Fruit fly (Drosophila melanogaster) whole organism, embryonic: ENCODE data around the gene CG34116.

Experiments used
- Adf1 ChIP-seq: fragments of 200-800 bp; sonication (Bioruptor generic); IDR thresholded peaks from 2 replicates; pipeline ENCODE4 v1.3.6; 2022; ENCODE audit warnings: missing biosample characterization, missing genetic modification characterization
- CG10462 ChIP-seq: fragments of 200-800 bp; sonication (Bioruptor generic); optimal IDR thresholded peaks from 2 replicates; lab custom pipeline; 2016; ENCODE audit warnings: missing biosample characterization, missing genetic modification characterization
- CG10565 ChIP-seq: fragments of 200-800 bp; sonication (Bioruptor generic); optimal IDR thresholded peaks from 3 replicates; lab custom pipeline; 2016; ENCODE audit warnings: missing biosample characterization, mild to moderate bottlenecking, missing genetic modification characterization
- CG12391 ChIP-seq: fragments of 200-800 bp; sonication (Bioruptor generic); optimal IDR thresholded peaks from 3 replicates; lab custom pipeline; 2018; ENCODE audit warnings: missing biosample characterization, mild to moderate bottlenecking, missing genetic modification characterization, moderate library complexity
- CG12942 ChIP-seq: fragments of 200-800 bp; sonication (Bioruptor generic); optimal IDR thresholded peaks from 3 replicates; lab custom pipeline; 2016; ENCODE audit warnings: missing biosample characterization, missing genetic modification characterization
- CG14014 ChIP-seq: fragments of 200-800 bp; sonication (Bioruptor generic); IDR thresholded peaks from 2 replicates; pipeline ENCODE4 v1.3.6; 2022; ENCODE audit warnings: missing biosample characterization, missing genetic modification characterization
- CG14050 ChIP-seq: fragments of 200-800 bp; sonication (Bioruptor generic); IDR thresholded peaks from 3 replicates; pipeline ENCODE4 v1.3.6; 2022; ENCODE audit warnings: missing biosample characterization, missing genetic modification characterization
- CG16779 ChIP-seq: fragments of 200-800 bp; sonication (Bioruptor generic); IDR thresholded peaks from 2 replicates; pipeline ENCODE4 v1.3.6; 2022; ENCODE audit warnings: missing biosample characterization, missing genetic modification characterization
- CG16863 ChIP-seq: fragments of 200-800 bp; sonication (Bioruptor generic); optimal IDR thresholded peaks from 3 replicates; lab custom pipeline; 2016; ENCODE audit warnings: missing biosample characterization, missing genetic modification characterization
- CG17568 ChIP-seq: fragments of 200-800 bp; sonication (Bioruptor generic); optimal IDR thresholded peaks from 2 replicates; lab custom pipeline; 2018; ENCODE audit warnings: missing biosample characterization, mild to moderate bottlenecking, missing genetic modification characterization, moderate library complexity
- CG17612 ChIP-seq: fragments of 200-800 bp; sonication (Bioruptor generic); IDR thresholded peaks from 2 replicates; pipeline ENCODE4 v1.3.6; 2022; ENCODE audit warnings: missing biosample characterization, missing genetic modification characterization
- CG18476 ChIP-seq: fragments of 200-800 bp; sonication (Bioruptor generic); optimal IDR thresholded peaks from 2 replicates; lab custom pipeline; 2016; ENCODE audit warnings: missing biosample characterization, mild to moderate bottlenecking, missing genetic modification characterization
- CG18619 ChIP-seq: fragments of 200-800 bp; sonication (Bioruptor generic); optimal IDR thresholded peaks from 3 replicates; lab custom pipeline; 2017; ENCODE audit warnings: missing biosample characterization, mild to moderate bottlenecking, missing genetic modification characterization
- CG2129 ChIP-seq: fragments of 200-800 bp; sonication (Bioruptor generic); IDR thresholded peaks from 2 replicates; pipeline ENCODE4 v1.3.6; 2022; ENCODE audit warnings: missing biosample characterization, missing genetic modification characterization; ENCODE audit not compliant: partially characterized antibody
- CG31224 ChIP-seq: fragments of 200-800 bp; sonication (Bioruptor generic); IDR thresholded peaks from 2 replicates; pipeline ENCODE4 v1.3.6; 2022; ENCODE audit warnings: missing biosample characterization, missing genetic modification characterization
- CG31388 ChIP-seq: fragments of 200-800 bp; sonication (Bioruptor generic); optimal IDR thresholded peaks from 2 replicates; lab custom pipeline; 2016; ENCODE audit warnings: missing biosample characterization, missing genetic modification characterization
- CG34422 ChIP-seq: fragments of 200-800 bp; sonication (Bioruptor generic); IDR thresholded peaks from 3 replicates; pipeline ENCODE4 v1.3.6; 2022; ENCODE audit warnings: missing biosample characterization, missing genetic modification characterization
- CG4328 ChIP-seq: fragments of 200-800 bp; sonication (Bioruptor generic); optimal IDR thresholded peaks from 3 replicates; lab custom pipeline; 2017; ENCODE audit warnings: missing biosample characterization, missing genetic modification reagents, missing genetic modification characterization
- CG4820 ChIP-seq: fragments of 200-800 bp; sonication (Bioruptor generic); optimal IDR thresholded peaks from 3 replicates; lab custom pipeline; 2016; ENCODE audit warnings: missing biosample characterization, missing genetic modification characterization
- CG6813 ChIP-seq: fragments of 200-800 bp; sonication (Bioruptor generic); optimal IDR thresholded peaks from 2 replicates; lab custom pipeline; 2017; ENCODE audit warnings: missing biosample characterization, missing genetic modification characterization, mild to moderate bottlenecking, moderate library complexity, missing genetic modification reagents
- CG7357 ChIP-seq: fragments of 200-800 bp; sonication (Bioruptor generic); IDR thresholded peaks from 3 replicates; pipeline ENCODE4 v1.3.6; 2022; ENCODE audit warnings: missing biosample characterization, missing genetic modification characterization
- CG7745 ChIP-seq: fragments of 200-800 bp; sonication (Bioruptor generic); optimal IDR thresholded peaks from 2 replicates; lab custom pipeline; 2018; ENCODE audit warnings: missing biosample characterization, mild to moderate bottlenecking, missing genetic modification characterization, moderate library complexity
- CG8765 ChIP-seq: fragments of 200-800 bp; sonication (Bioruptor generic); IDR thresholded peaks from 2 replicates; pipeline ENCODE4 v1.3.6; 2022; ENCODE audit warnings: missing biosample characterization, missing genetic modification characterization
- CG9437 ChIP-seq: fragments of 200-800 bp; sonication (Bioruptor generic); optimal IDR thresholded peaks from 2 replicates; lab custom pipeline; 2018; ENCODE audit warnings: missing biosample characterization, mild to moderate bottlenecking, missing genetic modification characterization
- CHES-1-like ChIP-seq: fragments of 200-800 bp; sonication (Bioruptor generic); optimal IDR thresholded peaks from 2 replicates; lab custom pipeline; 2016; ENCODE audit warnings: missing biosample characterization, missing genetic modification characterization
- Dll ChIP-seq: fragments of 200-800 bp; sonication (Bioruptor generic); IDR thresholded peaks from 4 replicates; pipeline ENCODE4 v1.3.6; 2022; ENCODE audit warnings: missing biosample characterization, missing genetic modification characterization; ENCODE audit not compliant: partially characterized antibody
- HLH4C ChIP-seq: fragments of 200-800 bp; sonication (Bioruptor generic); IDR thresholded peaks from 3 replicates; pipeline ENCODE4 v1.3.6; 2022; ENCODE audit warnings: missing biosample characterization, missing genetic modification characterization; ENCODE audit not compliant: partially characterized antibody
- Hr3 ChIP-seq: fragments of 200-800 bp; sonication (Bioruptor generic); optimal IDR thresholded peaks from 3 replicates; lab custom pipeline; 2016; ENCODE audit warnings: missing biosample characterization, missing genetic modification characterization
- Lim3 ChIP-seq: fragments of 200-800 bp; sonication (Bioruptor generic); IDR thresholded peaks from 2 replicates; pipeline ENCODE4 v1.3.6; 2022; ENCODE audit warnings: missing biosample characterization, missing genetic modification characterization
- MESR4 ChIP-seq: fragments of 200-800 bp; sonication (Bioruptor generic); optimal IDR thresholded peaks from 2 replicates; lab custom pipeline; 2018; ENCODE audit warnings: missing biosample characterization, mild to moderate bottlenecking, missing genetic modification characterization, moderate library complexity
- Nf-YC ChIP-seq: fragments of 200-800 bp; optimal IDR thresholded peaks from 3 replicates; lab custom pipeline; 2019; ENCODE audit warnings: missing biosample characterization, mild to moderate bottlenecking, missing genetic modification characterization, moderate library complexity
- NfI ChIP-seq: fragments of 200-800 bp; sonication (Bioruptor generic); optimal IDR thresholded peaks from 3 replicates; lab custom pipeline; 2018; ENCODE audit warnings: missing biosample characterization, mild to moderate bottlenecking, missing genetic modification characterization, moderate library complexity
- az2 ChIP-seq: fragments of 200-800 bp; sonication (Bioruptor generic); optimal IDR thresholded peaks from 3 replicates; lab custom pipeline; 2016; ENCODE audit warnings: missing biosample characterization, missing genetic modification characterization
- bigmax ChIP-seq: fragments of 200-800 bp; sonication (Bioruptor generic); optimal IDR thresholded peaks from 2 replicates; lab custom pipeline; 2018; ENCODE audit warnings: missing biosample characterization, mild to moderate bottlenecking, missing genetic modification characterization
- caup ChIP-seq: fragments of 200-800 bp; sonication (Bioruptor generic); optimal IDR thresholded peaks from 3 replicates; lab custom pipeline; 2017; ENCODE audit warnings: missing biosample characterization, mild to moderate bottlenecking, missing genetic modification characterization, moderate library complexity; ENCODE audit not compliant: severe bottlenecking
- chif ChIP-seq, 2 experiments: fragments of 200-800 bp; sonication (Bioruptor generic); optimal IDR thresholded peaks; 3 replicates each; lab custom pipeline; 2016; ENCODE audit warnings: missing biosample characterization in 2 of 2, missing genetic modification characterization in 2 of 2
- cwo ChIP-seq: fragments of 200-800 bp; sonication (Bioruptor generic); optimal IDR thresholded peaks from 3 replicates; lab custom pipeline; 2017; ENCODE audit warnings: missing biosample characterization, missing genetic modification characterization, mild to moderate bottlenecking, moderate library complexity, missing genetic modification reagents
- dati ChIP-seq: fragments of 200-800 bp; sonication (Bioruptor generic); IDR thresholded peaks from 2 replicates; pipeline ENCODE4 v1.3.6; 2022; ENCODE audit warnings: missing biosample characterization, missing genetic modification characterization
- en ChIP-seq: fragments of 200-800 bp; sonication (Bioruptor generic); optimal IDR thresholded peaks from 2 replicates; lab custom pipeline; 2016; ENCODE audit warnings: missing biosample characterization, missing genetic modification characterization
- fd3F ChIP-seq: fragments of 200-800 bp; sonication (Bioruptor generic); optimal IDR thresholded peaks from 2 replicates; lab custom pipeline; 2018; ENCODE audit warnings: missing biosample characterization, mild to moderate bottlenecking, missing genetic modification characterization, moderate library complexity
- fru ChIP-seq: fragments of >200 bp; optimal IDR thresholded peaks from 2 replicates; lab custom pipeline; 2017
- gro ChIP-seq: fragments of 200-800 bp; sonication (Bioruptor generic); optimal IDR thresholded peaks from 2 replicates; lab custom pipeline; 2016; ENCODE audit warnings: missing biosample characterization, missing genetic modification characterization
- ham ChIP-seq: fragments of 200-800 bp; sonication (Bioruptor generic); IDR thresholded peaks from 2 replicates; pipeline ENCODE4 v1.3.6; 2022; ENCODE audit warnings: missing biosample characterization, missing genetic modification characterization
- jumu ChIP-seq: fragments of 200-800 bp; sonication (Bioruptor generic); optimal IDR thresholded peaks from 3 replicates; lab custom pipeline; 2016; ENCODE audit warnings: missing biosample characterization, missing genetic modification characterization
- kah ChIP-seq: fragments of 200-800 bp; sonication (Bioruptor generic); optimal IDR thresholded peaks from 2 replicates; lab custom pipeline; 2018; ENCODE audit warnings: missing biosample characterization, mild to moderate bottlenecking, missing genetic modification characterization
- kni ChIP-seq: fragments of 200-800 bp; sonication (Bioruptor generic); optimal IDR thresholded peaks from 3 replicates; lab custom pipeline; 2017; ENCODE audit warnings: mild to moderate bottlenecking, missing biosample characterization, missing genetic modification reagents, missing genetic modification characterization
- p53 ChIP-seq: fragments of 200-800 bp; sonication (Bioruptor generic); optimal IDR thresholded peaks from 2 replicates; lab custom pipeline; 2016; ENCODE audit warnings: missing biosample characterization, missing genetic modification characterization
- shn ChIP-seq: fragments of 200-800 bp; sonication (Bioruptor generic); optimal IDR thresholded peaks from 3 replicates; lab custom pipeline; 2016; ENCODE audit warnings: missing biosample characterization, missing genetic modification characterization
- sisA ChIP-seq: fragments of 200-800 bp; sonication (Bioruptor generic); IDR thresholded peaks from 2 replicates; pipeline ENCODE4 v1.3.6; 2022; ENCODE audit warnings: missing biosample characterization, missing genetic modification characterization
- tin ChIP-seq: fragments of 200-800 bp; sonication (Bioruptor generic); optimal IDR thresholded peaks from 3 replicates; lab custom pipeline; 2016; ENCODE audit warnings: missing biosample characterization, missing genetic modification characterization
- wdn ChIP-seq: fragments of 200-800 bp; sonication (Bioruptor generic); IDR thresholded peaks from 2 replicates; pipeline ENCODE4 v1.3.6; 2022; ENCODE audit warnings: missing biosample characterization, missing genetic modification characterization
- wek ChIP-seq: fragments of 200-800 bp; sonication (Bioruptor generic); optimal IDR thresholded peaks from 3 replicates; lab custom pipeline; 2018; ENCODE audit warnings: missing biosample characterization, mild to moderate bottlenecking, missing genetic modification characterization, moderate library complexity

Gene CG34116

dm6 chr3L:19791688-19792073, 14.2 kb downstream of the CG34116 start (continued):
- no peak for TF ChIP-seq CG7745
- no peak for TF ChIP-seq en (GFP tag; lab: Kevin White, UChicago)
- TF ChIP-seq wek (GFP tag; lab: Kevin White, UChicago) = no peak
- peak; percentile 53 for TF ChIP-seq caup (GFP tag; lab: Kevin White, UChicago)
- TF ChIP-seq CG12391 (tag; lab: Kevin White, UChicago) = no peak
- TF ChIP-seq Adf1 (GFP tag; lab: Robert Waterston, UW) = peak; percentile 97
- no peak for TF ChIP-seq CG10565
- peak; percentile 89 for TF ChIP-seq kni (GFP tag; lab: Kevin White, UChicago)
- TF ChIP-seq CG31388 (GFP tag; lab: Kevin White, UChicago) = no peak
- TF ChIP-seq HLH4C (GFP tag; lab: Robert Waterston, UW) = no peak
- no peak for TF ChIP-seq CG18619 (GFP tag; lab: Kevin White, UChicago)
- no peak for TF ChIP-seq ham
- no peak for TF ChIP-seq CG7357 (GFP tag; lab: Robert Waterston, UW)
- TF ChIP-seq cwo (GFP tag; lab: Kevin White, UChicago) = peak; percentile 29
- TF ChIP-seq CG8765 = no peak
- no peak for TF ChIP-seq dati (GFP tag; lab: Robert Waterston, UW)
- peak; percentile 19 for TF ChIP-seq CG17568 (GFP tag; lab: Kevin White, UChicago)
- no peak for TF ChIP-seq p53 (GFP tag; lab: Kevin White, UChicago)
- no peak for TF ChIP-seq Hr3 (GFP tag; lab: Kevin White, UChicago)
- TF ChIP-seq CG34422 (GFP tag; lab: Robert Waterston, UW) = peak; percentile 36; the same call in 1 of the 3 replicates
- TF ChIP-seq bigmax (GFP tag; lab: Kevin White, UChicago) = no peak
- peak; percentile 22 for TF ChIP-seq CG4328
- TF ChIP-seq Nf-YC (tag; lab: Kevin White, UChicago) = no peak
- no peak for TF ChIP-seq CG16779 (GFP tag; lab: Robert Waterston, UW)
- no peak; the same call in 1 of the 2 replicates for TF ChIP-seq wdn (GFP tag; lab: Robert Waterston, UW)
- TF ChIP-seq MESR4 (GFP tag; lab: Kevin White, UChicago) = no peak
- TF ChIP-seq CHES-1-like (GFP tag; lab: Kevin White, UChicago) = no peak
- TF ChIP-seq CG18476 (GFP tag; lab: Kevin White, UChicago) = no peak
- TF ChIP-seq sisA (GFP tag; lab: Robert Waterston, UW) = no peak
- TF ChIP-seq CG6813 (GFP tag; lab: Kevin White, UChicago) = peak; percentile 33
- peak; percentile 10 for TF ChIP-seq NfI (GFP tag; lab: Kevin White, UChicago)
- TF ChIP-seq CG10462 (GFP tag; lab: Kevin White, UChicago) = no peak
- no peak for TF ChIP-seq CG31224
- no peak for TF ChIP-seq CG4820 (GFP tag; lab: Kevin White, UChicago)
- TF ChIP-seq fru (lab: Kevin White, UChicago) = no peak
- no peak for TF ChIP-seq Lim3
- TF ChIP-seq CG14050 = no peak
- TF ChIP-seq gro = peak; percentile 52
- no peak for TF ChIP-seq jumu (GFP tag; lab: Kevin White, UChicago)
- TF ChIP-seq tin (GFP tag; lab: Kevin White, UChicago) = no peak
- TF ChIP-seq fd3F (GFP tag; lab: Kevin White, UChicago) = no peak
- TF ChIP-seq az2 (GFP tag; lab: Kevin White, UChicago) = no peak
- TF ChIP-seq CG9437 (GFP tag; lab: Kevin White, UChicago) = no peak
- TF ChIP-seq Dll (GFP tag; lab: Robert Waterston, UW) = peak; percentile 50; the same call in 2 of the 4 replicates
- no peak for TF ChIP-seq CG2129 (GFP tag; lab: Robert Waterston, UW)
- TF ChIP-seq CG17612 (GFP tag; lab: Robert Waterston, UW) = no peak
- no peak for TF ChIP-seq CG14014 (GFP tag; lab: Robert Waterston, UW)
- no peak for TF ChIP-seq chif (GFP tag; optimal IDR thresholded peaks at IDR 0.05; lab: Kevin White, UChicago)
- TF ChIP-seq CG16863 (GFP tag; lab: Kevin White, UChicago) = no peak
- peak; percentile 38 for TF ChIP-seq kah
- TF ChIP-seq CG12942 (GFP tag; lab: Kevin White, UChicago) = no peak
- no peak for TF ChIP-seq shn (GFP tag; lab: Kevin White, UChicago)
